Fruit fly (Drosophila melanogaster): Measurements from ENCODE around the gene RpL13.

dm6 chr2L:9921401-9921800, 45.7 kb upstream of the RpL13 start, which contains the start of gene CG4592:
- TF ChIP-seq CTCF (optimal IDR thresholded peaks at IDR 0.05), result no peak
- no peak for TF ChIP-seq CG8478 (optimal IDR thresholded peaks at IDR 0.05)

Measured in S2 (cell line).